Worm (Caenorhabditis elegans) whole organism, L1 larva: ENCODE measurements around the gene T23F11.4.

Experiments used
- C04F5.9 ChIP-seq: sonication (generic microtip); optimal IDR thresholded peaks from 2 replicates; lab custom pipeline; 2016; ENCODE audit warnings: missing genetic modification characterization, missing compliant biosample characterization
- ceh-8 ChIP-seq: fragments of 200-800 bp; sonication (Bioruptor generic); optimal IDR thresholded peaks from 2 replicates; lab custom pipeline; 2018; ENCODE audit warnings: mild to moderate bottlenecking, missing genetic modification characterization, moderate library complexity, missing compliant biosample characterization
- ces-1 ChIP-seq: fragments of 150-350 bp; optimal IDR thresholded peaks from 2 replicates; lab custom pipeline; 2014; ENCODE audit warnings: missing biosample characterization, missing genetic modification reagents, missing genetic modification characterization
- dpl-1 ChIP-seq, 3 experiments: fragments of 150-350 bp in 2 of 3; sonication (generic microtip) in 1 of 3; optimal IDR thresholded peaks; 2 replicates each; lab custom pipeline; 2014 to 2017; ENCODE audit warnings: missing biosample characterization in 3 of 3, missing genetic modification characterization in 3 of 3, missing genetic modification reagents in 3 of 3
- elt-2 ChIP-seq: sonication (generic microtip); optimal IDR thresholded peaks from 2 replicates; lab custom pipeline; 2016; ENCODE audit warnings: missing genetic modification characterization, mild to moderate bottlenecking, inconsistent platforms, missing compliant biosample characterization, missing genetic modification reagents
- fkh-8 ChIP-seq: sonication (generic microtip); optimal IDR thresholded peaks from 2 replicates; lab custom pipeline; 2016; ENCODE audit warnings: mild to moderate bottlenecking, missing genetic modification characterization, missing compliant biosample characterization
- lin-13 ChIP-seq: fragments of 150-350 bp; optimal IDR thresholded peaks from 2 replicates; lab custom pipeline; 2014; ENCODE audit warnings: missing biosample characterization, missing genetic modification reagents, missing genetic modification characterization
- nhr-12 ChIP-seq: sonication (generic microtip); optimal IDR thresholded peaks from 2 replicates; lab custom pipeline; 2017; ENCODE audit warnings: missing biosample characterization, missing genetic modification characterization
- nhr-237 ChIP-seq: fragments of 150-350 bp; optimal IDR thresholded peaks from 2 replicates; lab custom pipeline; 2014; ENCODE audit warnings: missing biosample characterization, missing genetic modification characterization
- nhr-90 ChIP-seq: sonication (generic microtip); optimal IDR thresholded peaks from 2 replicates; lab custom pipeline; 2016; ENCODE audit warnings: mild to moderate bottlenecking, missing genetic modification characterization, missing compliant biosample characterization; ENCODE audit not compliant: poor library complexity
- rnt-1 ChIP-seq: sonication (generic microtip); optimal IDR thresholded peaks from 2 replicates; lab custom pipeline; 2016; ENCODE audit warnings: mild to moderate bottlenecking, missing genetic modification characterization, moderate library complexity, missing compliant biosample characterization
- skn-1 ChIP-seq: fragments of 150-350 bp; optimal IDR thresholded peaks from 2 replicates; lab custom pipeline; 2014; ENCODE audit warnings: missing biosample characterization, missing genetic modification characterization
- sox-4 ChIP-seq: sonication (generic microtip); optimal IDR thresholded peaks from 2 replicates; lab custom pipeline; 2016; ENCODE audit warnings: missing genetic modification characterization, missing compliant biosample characterization
- tbx-2 ChIP-seq: sonication (generic microtip); optimal IDR thresholded peaks from 2 replicates; lab custom pipeline; 2016; ENCODE audit warnings: missing genetic modification characterization, missing compliant biosample characterization

ce11 chrIII:4693695-4694094, 28.5 kb upstream of the T23F11.4 start, which contains the start of gene T04A8.8:
- TF ChIP-seq fkh-8 (tag; lab: Kevin White, UChicago): no peak
- no peak for TF ChIP-seq ceh-8
- TF ChIP-seq sox-4: no peak
- no peak for TF ChIP-seq ces-1 (GFP tag; lab: Kevin White, UChicago)
- TF ChIP-seq dpl-1 (GFP tag; optimal IDR thresholded peaks at IDR 0.05; lab: Kevin White, UChicago): no peak
- no peak for TF ChIP-seq skn-1 (tag; lab: Kevin White, UChicago)
- no peak for TF ChIP-seq nhr-90 (tag; lab: Kevin White, UChicago)
- TF ChIP-seq lin-13: no peak
- no peak for TF ChIP-seq tbx-2 (tag; lab: Kevin White, UChicago)
- no peak for TF ChIP-seq nhr-12 (tag; lab: Kevin White, UChicago)
- TF ChIP-seq elt-2 (tag; lab: Kevin White, UChicago): no peak
- no peak for TF ChIP-seq C04F5.9
- no peak for TF ChIP-seq nhr-237 (tag; lab: Kevin White, UChicago)
- TF ChIP-seq rnt-1 (tag; lab: Kevin White, UChicago): no peak
